Fruit fly (Drosophila melanogaster): Measurements from ENCODE around the gene cm.

- TF ChIP-seq CG12299 (tag; optimal IDR thresholded peaks at IDR 0.05): no peak
- no peak for TF ChIP-seq gro (GFP tag; optimal IDR thresholded peaks at IDR 0.05)
- no peak for TF ChIP-seq Dfd (GFP tag; optimal IDR thresholded peaks at IDR 0.05)
- TF ChIP-seq unc-4 (GFP tag; IDR thresholded peaks at IDR 0.05; ENCODE audit: partially characterized antibody): no peak
- no peak for TF ChIP-seq CG9437 (GFP tag; optimal IDR thresholded peaks at IDR 0.05)
- TF ChIP-seq CG10267 (tag; optimal IDR thresholded peaks at IDR 0.05): no peak
- no peak for TF ChIP-seq CG4820 (GFP tag; optimal IDR thresholded peaks at IDR 0.05)
- no peak for TF ChIP-seq CG15479 (GFP tag; optimal IDR thresholded peaks at IDR 0.05)
- no peak for TF ChIP-seq schlank (tag; optimal IDR thresholded peaks at IDR 0.05)
- TF ChIP-seq Antp (GFP tag; optimal IDR thresholded peaks at IDR 0.05): no peak
- TF ChIP-seq mld (GFP tag; IDR thresholded peaks at IDR 0.05; ENCODE audit: partially characterized antibody): no peak
Measured at dm6 chrX:6993350-6993749, 17.6 kb downstream of the cm start, which contains the start of gene Inx7.
